Fruit fly (Drosophila melanogaster) whole organism, embryonic: ENCODE results near the gene Cyt-c1.
A peak's percentile ranks its signal among the peaks of the same experiment; 100 is the strongest.

ENCODE experiments used
- Atf-2 ChIP-seq: fragments of 200-800 bp; sonication (Bioruptor generic); optimal IDR thresholded peaks from 2 replicates; lab custom pipeline; 2016; ENCODE audit warnings: missing biosample characterization, missing genetic modification characterization
- CG13894 ChIP-seq: fragments of 200-800 bp; sonication (Bioruptor generic); optimal IDR thresholded peaks from 3 replicates; lab custom pipeline; 2018; ENCODE audit warnings: missing biosample characterization, mild to moderate bottlenecking, missing genetic modification characterization, moderate library complexity
- CG1647 ChIP-seq: fragments of 200-800 bp; sonication (Bioruptor generic); optimal IDR thresholded peaks from 3 replicates; lab custom pipeline; 2016; ENCODE audit warnings: missing biosample characterization, missing genetic modification characterization
- CG16863 ChIP-seq: fragments of 200-800 bp; sonication (Bioruptor generic); optimal IDR thresholded peaks from 3 replicates; lab custom pipeline; 2016; ENCODE audit warnings: missing biosample characterization, missing genetic modification characterization
- CG18599 ChIP-seq: fragments of 200-800 bp; sonication (Bioruptor generic); optimal IDR thresholded peaks from 3 replicates; lab custom pipeline; 2017; ENCODE audit warnings: missing biosample characterization, missing genetic modification characterization, mild to moderate bottlenecking, moderate library complexity, missing genetic modification reagents
- CG2202 ChIP-seq: fragments of 200-800 bp; sonication (Bioruptor generic); optimal IDR thresholded peaks from 2 replicates; lab custom pipeline; 2018; ENCODE audit warnings: missing biosample characterization, mild to moderate bottlenecking, missing genetic modification characterization
- CG2678 ChIP-seq: fragments of 200-800 bp; sonication (Bioruptor generic); optimal IDR thresholded peaks from 3 replicates; lab custom pipeline; 2019; ENCODE audit warnings: missing biosample characterization, mild to moderate bottlenecking, missing genetic modification characterization, moderate library complexity
- CG3995 ChIP-seq: fragments of 200-800 bp; sonication (Bioruptor generic); optimal IDR thresholded peaks from 3 replicates; lab custom pipeline; 2016; ENCODE audit warnings: missing biosample characterization, missing genetic modification characterization
- CG4328 ChIP-seq: fragments of 200-800 bp; sonication (Bioruptor generic); optimal IDR thresholded peaks from 3 replicates; lab custom pipeline; 2017; ENCODE audit warnings: missing biosample characterization, missing genetic modification reagents, missing genetic modification characterization
- CG4617 ChIP-seq: fragments of 200-800 bp; sonication (Bioruptor generic); optimal IDR thresholded peaks from 3 replicates; lab custom pipeline; 2016; ENCODE audit warnings: missing biosample characterization, missing genetic modification characterization, borderline replicate concordance
- CG6689 ChIP-seq: fragments of 200-800 bp; sonication (Bioruptor generic); IDR thresholded peaks from 2 replicates; pipeline ENCODE4 v1.3.6; 2022; ENCODE audit warnings: missing biosample characterization, missing genetic modification characterization
- CG7372 ChIP-seq: fragments of 200-800 bp; sonication (Bioruptor generic); IDR thresholded peaks from 2 replicates; pipeline ENCODE4 v1.3.6; 2022; ENCODE audit warnings: missing biosample characterization, missing genetic modification characterization
- Dbx ChIP-seq: fragments of 200-800 bp; sonication (Bioruptor generic); IDR thresholded peaks from 3 replicates; pipeline ENCODE4 v1.3.6; 2022; ENCODE audit warnings: missing biosample characterization, missing genetic modification characterization
- Deaf1 ChIP-seq: fragments of 200-800 bp; optimal IDR thresholded peaks from 3 replicates; lab custom pipeline; 2019; ENCODE audit warnings: missing biosample characterization, mild to moderate bottlenecking, missing genetic modification characterization, moderate library complexity
- Dp ChIP-seq: fragments of 200-800 bp; sonication (Bioruptor generic); optimal IDR thresholded peaks from 2 replicates; lab custom pipeline; 2018; ENCODE audit warnings: missing biosample characterization, mild to moderate bottlenecking, missing genetic modification characterization, moderate library complexity
- Drgx ChIP-seq: fragments of 200-800 bp; sonication (Bioruptor generic); IDR thresholded peaks from 2 replicates; pipeline ENCODE4 v1.3.6; 2022; ENCODE audit warnings: missing biosample characterization, missing genetic modification characterization
- Eip74EF ChIP-seq, 2 experiments: fragments of 200-800 bp in 1 of 2; fragments of >200 bp in 1 of 2; sonication (Bioruptor generic) in 1 of 2; optimal IDR thresholded peaks; 2 replicates each; lab custom pipeline; 2017 to 2019; ENCODE audit warnings: missing biosample characterization in 2 of 2, missing genetic modification characterization in 2 of 2, mild to moderate bottlenecking in 1 of 2, moderate library complexity in 1 of 2
- Fer1 ChIP-seq: fragments of 200-800 bp; sonication (Bioruptor generic); optimal IDR thresholded peaks from 2 replicates; lab custom pipeline; 2017; ENCODE audit warnings: missing biosample characterization, mild to moderate bottlenecking, missing genetic modification characterization
- Hey ChIP-seq: fragments of 200-800 bp; sonication (Bioruptor generic); optimal IDR thresholded peaks from 3 replicates; lab custom pipeline; 2018; ENCODE audit warnings: missing biosample characterization, mild to moderate bottlenecking, missing genetic modification characterization
- Hmx ChIP-seq: fragments of 200-800 bp; sonication (Bioruptor generic); optimal IDR thresholded peaks from 2 replicates; lab custom pipeline; 2016; ENCODE audit warnings: missing biosample characterization, missing genetic modification characterization
- Mes4 ChIP-seq: fragments of 200-800 bp; sonication (Bioruptor generic); optimal IDR thresholded peaks from 2 replicates; lab custom pipeline; 2016; ENCODE audit warnings: missing biosample characterization, missing genetic modification characterization
- NC2α ChIP-seq: fragments of 200-800 bp; sonication (Bioruptor generic); optimal IDR thresholded peaks from 2 replicates; lab custom pipeline; 2016; ENCODE audit warnings: missing biosample characterization, missing genetic modification characterization
- Nf-YA ChIP-seq: fragments of 200-800 bp; sonication (Bioruptor generic); IDR thresholded peaks from 2 replicates; pipeline ENCODE4 v1.3.6; 2022; ENCODE audit warnings: missing biosample characterization, missing genetic modification characterization
- Nf-YB ChIP-seq: fragments of 200-800 bp; sonication (Bioruptor generic); optimal IDR thresholded peaks from 3 replicates; lab custom pipeline; 2019; ENCODE audit warnings: missing biosample characterization, mild to moderate bottlenecking, missing genetic modification characterization, moderate library complexity
- PHDP ChIP-seq: fragments of 200-800 bp; sonication (Bioruptor generic); optimal IDR thresholded peaks from 3 replicates; lab custom pipeline; 2018; ENCODE audit warnings: missing biosample characterization, mild to moderate bottlenecking, missing genetic modification characterization, moderate library complexity
- Ptx1 ChIP-seq: fragments of 200-800 bp; sonication (Bioruptor generic); IDR thresholded peaks from 2 replicates; pipeline ENCODE4 v1.3.6; 2022; ENCODE audit warnings: missing biosample characterization, missing genetic modification characterization
- Sox100B ChIP-seq: fragments of 200-800 bp; sonication (Bioruptor generic); optimal IDR thresholded peaks from 3 replicates; lab custom pipeline; 2018; ENCODE audit warnings: missing biosample characterization, mild to moderate bottlenecking, missing genetic modification characterization
- Usf ChIP-seq: fragments of 200-800 bp; sonication (Bioruptor generic); optimal IDR thresholded peaks from 2 replicates; lab custom pipeline; 2017; ENCODE audit warnings: missing genotype, missing biosample characterization, missing genetic modification characterization
- Xrp1 ChIP-seq: fragments of 200-800 bp; sonication (Bioruptor generic); IDR thresholded peaks from 2 replicates; pipeline ENCODE4 v1.3.6; 2022; ENCODE audit warnings: missing biosample characterization, missing genetic modification characterization
- al ChIP-seq: fragments of 200-800 bp; sonication (Bioruptor generic); IDR thresholded peaks from 2 replicates; pipeline ENCODE4 v1.3.6; 2022; ENCODE audit warnings: missing biosample characterization, missing genetic modification characterization
- bowl ChIP-seq: fragments of 200-800 bp; sonication (Bioruptor generic); IDR thresholded peaks from 2 replicates; pipeline ENCODE4 v1.3.6; 2022; ENCODE audit warnings: missing biosample characterization, missing genetic modification characterization
- chif ChIP-seq, 2 experiments: fragments of 200-800 bp; sonication (Bioruptor generic); optimal IDR thresholded peaks; 3 replicates each; lab custom pipeline; 2016; ENCODE audit warnings: missing biosample characterization in 2 of 2, missing genetic modification characterization in 2 of 2
- cwo ChIP-seq: fragments of 200-800 bp; sonication (Bioruptor generic); optimal IDR thresholded peaks from 3 replicates; lab custom pipeline; 2017; ENCODE audit warnings: missing biosample characterization, missing genetic modification characterization, mild to moderate bottlenecking, moderate library complexity, missing genetic modification reagents
- dmrt11E ChIP-seq: fragments of 200-800 bp; sonication (Bioruptor generic); optimal IDR thresholded peaks from 3 replicates; lab custom pipeline; 2018; ENCODE audit warnings: missing biosample characterization, mild to moderate bottlenecking, missing genetic modification characterization, moderate library complexity
- dmrt99B ChIP-seq: fragments of 200-800 bp; sonication (Bioruptor generic); optimal IDR thresholded peaks from 2 replicates; lab custom pipeline; 2018; ENCODE audit warnings: missing biosample characterization, mild to moderate bottlenecking, missing genetic modification characterization, moderate library complexity
- eve ChIP-seq, 2 experiments: fragments of >200 bp; optimal IDR thresholded peaks; 2 replicates each; lab custom pipeline; 2017; ENCODE audit warnings: missing biosample characterization in 2 of 2, missing genetic modification characterization in 2 of 2
- gce ChIP-seq: fragments of 200-800 bp; sonication (Bioruptor generic); IDR thresholded peaks from 3 replicates; pipeline ENCODE4 v1.3.6; 2022; ENCODE audit warnings: missing biosample characterization, missing genetic modification characterization
- grau ChIP-seq: fragments of 200-800 bp; optimal IDR thresholded peaks from 3 replicates; lab custom pipeline; 2019; ENCODE audit warnings: missing biosample characterization, mild to moderate bottlenecking, missing genetic modification characterization, moderate library complexity
- hb ChIP-seq: fragments of 200-800 bp; sonication (Bioruptor generic); IDR thresholded peaks from 3 replicates; pipeline ENCODE4 v1.3.6; 2022; ENCODE audit warnings: missing biosample characterization, missing genetic modification characterization; ENCODE audit not compliant: partially characterized antibody
- her ChIP-seq: fragments of 200-800 bp; sonication (Bioruptor generic); optimal IDR thresholded peaks from 2 replicates; lab custom pipeline; 2016; ENCODE audit warnings: missing biosample characterization, missing genetic modification characterization
- lbe ChIP-seq: fragments of 200-800 bp; sonication (Bioruptor generic); optimal IDR thresholded peaks from 2 replicates; lab custom pipeline; 2016; ENCODE audit warnings: missing biosample characterization, mild to moderate bottlenecking, missing genetic modification characterization
- mld ChIP-seq: fragments of 200-800 bp; sonication (Bioruptor generic); IDR thresholded peaks from 3 replicates; pipeline ENCODE4 v1.3.6; 2022; ENCODE audit warnings: missing biosample characterization, missing genetic modification characterization; ENCODE audit not compliant: partially characterized antibody
- nerfin-2 ChIP-seq: fragments of 200-800 bp; sonication (Bioruptor generic); IDR thresholded peaks from 2 replicates; pipeline ENCODE4 v1.3.6; 2022; ENCODE audit warnings: missing biosample characterization, missing genetic modification characterization; ENCODE audit not compliant: partially characterized antibody
- p53 ChIP-seq: fragments of 200-800 bp; sonication (Bioruptor generic); optimal IDR thresholded peaks from 2 replicates; lab custom pipeline; 2016; ENCODE audit warnings: missing biosample characterization, missing genetic modification characterization
- ranshi ChIP-seq: fragments of 200-800 bp; sonication (Bioruptor generic); IDR thresholded peaks from 2 replicates; pipeline ENCODE4 v1.3.6; 2022; ENCODE audit warnings: missing biosample characterization, missing genetic modification characterization
- row ChIP-seq: fragments of 200-800 bp; sonication (Bioruptor generic); IDR thresholded peaks from 3 replicates; pipeline ENCODE4 v1.3.6; 2022; ENCODE audit warnings: missing biosample characterization, missing genetic modification characterization
- sd ChIP-seq: fragments of 200-800 bp; sonication (Bioruptor generic); optimal IDR thresholded peaks from 3 replicates; lab custom pipeline; 2018; ENCODE audit warnings: missing biosample characterization, mild to moderate bottlenecking, missing genetic modification characterization, moderate library complexity
- yki ChIP-seq: fragments of >200 bp; optimal IDR thresholded peaks from 3 replicates; lab custom pipeline; 2018
- zen2 ChIP-seq: fragments of 200-800 bp; sonication (Bioruptor generic); IDR thresholded peaks from 3 replicates; pipeline ENCODE4 v1.3.6; 2022; ENCODE audit warnings: missing biosample characterization, missing genetic modification characterization; ENCODE audit not compliant: partially characterized antibody

The Cyt-c1 gene

dm6 chr3L:5359208-5360003 is 605 bp upstream of the Cyt-c1 start, which contains the start of gene Klp64D (continued):
- no peak for TF ChIP-seq al (GFP tag; lab: Robert Waterston, UW)
- TF ChIP-seq Xrp1, result peak; percentile 10; the same call in 1 of the 2 replicates
- TF ChIP-seq eve (GFP tag; optimal IDR thresholded peaks at IDR 0.05; lab: Kevin White, UChicago), result no peak
- peak; percentile 56 for TF ChIP-seq CG2678
- no peak for TF ChIP-seq Deaf1
- no peak for TF ChIP-seq CG4328 (GFP tag; lab: Kevin White, UChicago)
- TF ChIP-seq Sox100B (GFP tag; lab: Kevin White, UChicago), result peak; percentile 19
- peak; percentile 64 for TF ChIP-seq row
- TF ChIP-seq gce (GFP tag; lab: Robert Waterston, UW), result no peak
- no peak for TF ChIP-seq CG2202 (tag; lab: Kevin White, UChicago)
- no peak for TF ChIP-seq CG7372 (GFP tag; lab: Robert Waterston, UW)
- TF ChIP-seq Fer1 (GFP tag; lab: Kevin White, UChicago), result peak; percentile 26
- TF ChIP-seq CG1647, result no peak
- peak; percentile 43 for TF ChIP-seq grau (tag; lab: Kevin White, UChicago)
- peak; percentile 43 for TF ChIP-seq CG4617
- TF ChIP-seq chif (GFP tag; optimal IDR thresholded peaks at IDR 0.05; lab: Kevin White, UChicago), result no peak
- TF ChIP-seq Eip74EF (GFP tag; optimal IDR thresholded peaks at IDR 0.05; lab: Kevin White, UChicago), result no peak
- TF ChIP-seq sd, result no peak
- no peak for TF ChIP-seq Atf-2 (GFP tag; lab: Kevin White, UChicago)
- TF ChIP-seq Dp, result peak; percentile 12
- TF ChIP-seq her (GFP tag; lab: Kevin White, UChicago), result no peak
- peak; percentile 46 for TF ChIP-seq CG13894 (tag; lab: Kevin White, UChicago)

dm6 chr3L:5365164-5365879 is 5.3 kb downstream of the Cyt-c1 start:
- TF ChIP-seq CG16863 (GFP tag; lab: Kevin White, UChicago), result no peak
- no peak for TF ChIP-seq NC2α (GFP tag; lab: Kevin White, UChicago)
- TF ChIP-seq dmrt99B (tag; lab: Kevin White, UChicago), result no peak
- no peak for TF ChIP-seq yki
- no peak for TF ChIP-seq zen2 (GFP tag; lab: Robert Waterston, UW)
- no peak for TF ChIP-seq Nf-YA (GFP tag; lab: Robert Waterston, UW)
- TF ChIP-seq mld, result no peak
- TF ChIP-seq Nf-YB (GFP tag; lab: Kevin White, UChicago), result no peak
- no peak for TF ChIP-seq hb (GFP tag; lab: Robert Waterston, UW)
- TF ChIP-seq p53 (GFP tag; lab: Kevin White, UChicago), result no peak
- TF ChIP-seq bowl (GFP tag; lab: Robert Waterston, UW), result no peak
- no peak for TF ChIP-seq nerfin-2 (GFP tag; lab: Robert Waterston, UW)
- no peak for TF ChIP-seq CG18599 (GFP tag; lab: Kevin White, UChicago)
- no peak for TF ChIP-seq Usf (GFP tag; lab: Kevin White, UChicago)
- no peak for TF ChIP-seq Dbx (GFP tag; lab: Robert Waterston, UW)
- peak; percentile 41 for TF ChIP-seq PHDP (tag; lab: Kevin White, UChicago)
- no peak for TF ChIP-seq Hey (tag; lab: Kevin White, UChicago)
- no peak for TF ChIP-seq lbe (GFP tag; lab: Kevin White, UChicago)
- TF ChIP-seq Mes4 (GFP tag; lab: Kevin White, UChicago), result no peak
- no peak for TF ChIP-seq CG13894 (tag; lab: Kevin White, UChicago)
- TF ChIP-seq cwo, result no peak
- TF ChIP-seq Ptx1, result no peak
- no peak for TF ChIP-seq CG6689 (GFP tag; lab: Robert Waterston, UW)
- no peak; the same call in 1 of the 2 replicates for TF ChIP-seq Drgx (GFP tag; lab: Robert Waterston, UW)
- no peak for TF ChIP-seq CG3995 (GFP tag; lab: Kevin White, UChicago)
- no peak for TF ChIP-seq dmrt11E (tag; lab: Kevin White, UChicago)
- no peak for TF ChIP-seq Hmx (GFP tag; lab: Kevin White, UChicago)
- TF ChIP-seq ranshi, result no peak
